Fruit fly (Drosophila melanogaster) whole organism, embryonic: ENCODE data around the gene CG1136.

Experiments
- Asciz ChIP-seq: fragments of 200-800 bp; sonication (Bioruptor generic); optimal IDR thresholded peaks from 2 replicates; lab custom pipeline; 2017; ENCODE audit warnings: missing biosample characterization, mild to moderate bottlenecking, missing genetic modification characterization, missing genetic modification reagents
- Atf6 ChIP-seq: fragments of 200-800 bp; sonication (Bioruptor generic); IDR thresholded peaks from 2 replicates; pipeline ENCODE4 v1.3.6; 2022; ENCODE audit warnings: missing biosample characterization, missing genetic modification characterization
- CG10321 ChIP-seq: fragments of 200-800 bp; sonication (Bioruptor generic); IDR thresholded peaks from 2 replicates; pipeline ENCODE4 v1.3.6; 2022; ENCODE audit warnings: missing biosample characterization, missing genetic modification characterization
- CG11398 ChIP-seq: fragments of 200-800 bp; sonication (Bioruptor generic); optimal IDR thresholded peaks from 2 replicates; lab custom pipeline; 2016; ENCODE audit warnings: missing biosample characterization, missing genetic modification characterization
- CG12071 ChIP-seq: fragments of 200-800 bp; sonication (Bioruptor generic); optimal IDR thresholded peaks from 3 replicates; lab custom pipeline; 2018; ENCODE audit warnings: missing biosample characterization, mild to moderate bottlenecking, missing genetic modification characterization
- CG1647 ChIP-seq: fragments of 200-800 bp; sonication (Bioruptor generic); optimal IDR thresholded peaks from 3 replicates; lab custom pipeline; 2016; ENCODE audit warnings: missing biosample characterization, missing genetic modification characterization
- CG17568 ChIP-seq: fragments of 200-800 bp; sonication (Bioruptor generic); optimal IDR thresholded peaks from 2 replicates; lab custom pipeline; 2018; ENCODE audit warnings: missing biosample characterization, mild to moderate bottlenecking, missing genetic modification characterization, moderate library complexity
- CG1792 ChIP-seq: fragments of 200-800 bp; sonication (Bioruptor generic); optimal IDR thresholded peaks from 2 replicates; lab custom pipeline; 2016; ENCODE audit warnings: missing biosample characterization, missing genetic modification characterization
- CG18599 ChIP-seq: fragments of 200-800 bp; sonication (Bioruptor generic); optimal IDR thresholded peaks from 3 replicates; lab custom pipeline; 2017; ENCODE audit warnings: missing biosample characterization, missing genetic modification characterization, mild to moderate bottlenecking, moderate library complexity, missing genetic modification reagents
- CG2120 ChIP-seq: fragments of 200-800 bp; sonication (Bioruptor generic); optimal IDR thresholded peaks from 3 replicates; lab custom pipeline; 2016; ENCODE audit warnings: missing biosample characterization, missing genetic modification characterization
- CG2199 ChIP-seq: fragments of 200-800 bp; sonication (Bioruptor generic); IDR thresholded peaks from 3 replicates; pipeline ENCODE4 v1.3.6; 2022; ENCODE audit warnings: missing biosample characterization, missing genetic modification characterization
- CG3407 ChIP-seq: fragments of 200-800 bp; sonication (Bioruptor generic); optimal IDR thresholded peaks from 2 replicates; lab custom pipeline; 2018; ENCODE audit warnings: missing biosample characterization, mild to moderate bottlenecking, missing genetic modification characterization
- CG34376 ChIP-seq: fragments of 200-800 bp; sonication (Bioruptor generic); optimal IDR thresholded peaks from 2 replicates; lab custom pipeline; 2018; ENCODE audit warnings: missing biosample characterization, mild to moderate bottlenecking, missing genetic modification characterization
- CG6791 ChIP-seq: fragments of 200-800 bp; sonication (Bioruptor generic); IDR thresholded peaks from 3 replicates; pipeline ENCODE4 v1.3.6; 2022; ENCODE audit warnings: missing biosample characterization, missing genetic modification characterization; ENCODE audit not compliant: partially characterized antibody
- CG7357 ChIP-seq: fragments of 200-800 bp; sonication (Bioruptor generic); IDR thresholded peaks from 3 replicates; pipeline ENCODE4 v1.3.6; 2022; ENCODE audit warnings: missing biosample characterization, missing genetic modification characterization
- CG8478 ChIP-seq: fragments of >200 bp; optimal IDR thresholded peaks from 2 replicates; lab custom pipeline; 2018
- CG9609 ChIP-seq: fragments of 200-800 bp; sonication (Bioruptor generic); optimal IDR thresholded peaks from 3 replicates; lab custom pipeline; 2016; ENCODE audit warnings: missing biosample characterization, missing genetic modification characterization
- CHES-1-like ChIP-seq: fragments of 200-800 bp; sonication (Bioruptor generic); optimal IDR thresholded peaks from 2 replicates; lab custom pipeline; 2016; ENCODE audit warnings: missing biosample characterization, missing genetic modification characterization
- CrebB ChIP-seq: fragments of 200-800 bp; sonication (Bioruptor generic); optimal IDR thresholded peaks from 3 replicates; lab custom pipeline; 2018; ENCODE audit warnings: missing biosample characterization, mild to moderate bottlenecking, missing genetic modification characterization
- D19B ChIP-seq: fragments of 200-800 bp; sonication (Bioruptor generic); optimal IDR thresholded peaks from 2 replicates; lab custom pipeline; 2017; ENCODE audit warnings: missing biosample characterization, mild to moderate bottlenecking, missing genetic modification characterization
- Dll ChIP-seq: fragments of 200-800 bp; sonication (Bioruptor generic); IDR thresholded peaks from 4 replicates; pipeline ENCODE4 v1.3.6; 2022; ENCODE audit warnings: missing biosample characterization, missing genetic modification characterization; ENCODE audit not compliant: partially characterized antibody
- Gsc ChIP-seq: fragments of 200-800 bp; sonication (Bioruptor generic); IDR thresholded peaks from 2 replicates; pipeline ENCODE4 v1.3.6; 2022; ENCODE audit warnings: missing biosample characterization, missing genetic modification characterization
- H15 ChIP-seq: fragments of 200-800 bp; sonication (Bioruptor generic); IDR thresholded peaks from 3 replicates; pipeline ENCODE4 v1.3.6; 2022; ENCODE audit warnings: missing biosample characterization, missing genetic modification characterization
- Hmr ChIP-seq: fragments of 200-800 bp; sonication (Bioruptor generic); optimal IDR thresholded peaks from 3 replicates; lab custom pipeline; 2017; ENCODE audit warnings: mild to moderate bottlenecking, missing biosample characterization, missing genetic modification reagents, missing genetic modification characterization
- Lim3 ChIP-seq: fragments of 200-800 bp; sonication (Bioruptor generic); IDR thresholded peaks from 2 replicates; pipeline ENCODE4 v1.3.6; 2022; ENCODE audit warnings: missing biosample characterization, missing genetic modification characterization
- Lpt ChIP-seq: fragments of >200 bp; optimal IDR thresholded peaks from 2 replicates; lab custom pipeline; 2018; ENCODE audit warnings: missing biosample characterization, missing genetic modification characterization
- NC2α ChIP-seq: fragments of 200-800 bp; sonication (Bioruptor generic); optimal IDR thresholded peaks from 2 replicates; lab custom pipeline; 2016; ENCODE audit warnings: missing biosample characterization, missing genetic modification characterization
- NC2β ChIP-seq: fragments of 200-800 bp; sonication (Bioruptor generic); optimal IDR thresholded peaks from 2 replicates; lab custom pipeline; 2016; ENCODE audit warnings: missing biosample characterization, missing genetic modification characterization
- Oli ChIP-seq: fragments of 200-800 bp; sonication (Bioruptor generic); optimal IDR thresholded peaks from 2 replicates; lab custom pipeline; 2018; ENCODE audit warnings: missing biosample characterization, mild to moderate bottlenecking, missing genetic modification characterization, moderate library complexity
- Pdp1 ChIP-seq, 2 experiments: fragments of 200-800 bp; sonication (Bioruptor generic); optimal IDR thresholded peaks; 3 replicates each; lab custom pipeline; 2016; ENCODE audit warnings: missing biosample characterization in 2 of 2, missing genetic modification characterization in 2 of 2, mild to moderate bottlenecking in 1 of 2, moderate library complexity in 1 of 2
- Poxn ChIP-seq: fragments of 200-800 bp; sonication (Bioruptor generic); IDR thresholded peaks from 2 replicates; pipeline ENCODE4 v1.3.6; 2022; ENCODE audit warnings: missing biosample characterization, missing genetic modification characterization
- Ravus ChIP-seq: fragments of 200-800 bp; sonication (Bioruptor generic); IDR thresholded peaks from 2 replicates; pipeline ENCODE4 v1.3.6; 2022; ENCODE audit warnings: missing biosample characterization, missing genetic modification characterization
- bcd ChIP-seq: fragments of 200-800 bp; sonication (Bioruptor generic); optimal IDR thresholded peaks from 2 replicates; lab custom pipeline; 2017; ENCODE audit warnings: missing biosample characterization, mild to moderate bottlenecking, missing genetic modification characterization
- caup ChIP-seq: fragments of 200-800 bp; sonication (Bioruptor generic); optimal IDR thresholded peaks from 3 replicates; lab custom pipeline; 2017; ENCODE audit warnings: missing biosample characterization, mild to moderate bottlenecking, missing genetic modification characterization, moderate library complexity; ENCODE audit not compliant: severe bottlenecking
- crc ChIP-seq: fragments of 200-800 bp; sonication (Bioruptor generic); optimal IDR thresholded peaks from 2 replicates; lab custom pipeline; 2016; ENCODE audit warnings: missing biosample characterization, missing genetic modification characterization
- dan ChIP-seq: fragments of 200-800 bp; sonication (Bioruptor generic); IDR thresholded peaks from 2 replicates; pipeline ENCODE4 v1.3.6; 2022; ENCODE audit warnings: missing biosample characterization, missing genetic modification characterization
- en ChIP-seq: fragments of 200-800 bp; sonication (Bioruptor generic); optimal IDR thresholded peaks from 2 replicates; lab custom pipeline; 2016; ENCODE audit warnings: missing biosample characterization, missing genetic modification characterization
- fd102C ChIP-seq: fragments of 200-800 bp; sonication (Bioruptor generic); optimal IDR thresholded peaks from 2 replicates; lab custom pipeline; 2018; ENCODE audit warnings: missing biosample characterization, mild to moderate bottlenecking, missing genetic modification characterization, moderate library complexity
- fd64A ChIP-seq: fragments of 200-800 bp; sonication (Bioruptor generic); optimal IDR thresholded peaks from 3 replicates; lab custom pipeline; 2018; ENCODE audit warnings: missing biosample characterization, mild to moderate bottlenecking, missing genetic modification characterization
- insv ChIP-seq, 2 experiments: fragments of 200-800 bp; sonication (Bioruptor generic); optimal IDR thresholded peaks; 3 replicates each; lab custom pipeline; 2016 to 2018; ENCODE audit warnings: missing biosample characterization in 2 of 2, missing genetic modification characterization in 2 of 2
- kah ChIP-seq: fragments of 200-800 bp; sonication (Bioruptor generic); optimal IDR thresholded peaks from 2 replicates; lab custom pipeline; 2018; ENCODE audit warnings: missing biosample characterization, mild to moderate bottlenecking, missing genetic modification characterization
- scrt ChIP-seq: fragments of 200-800 bp; sonication (Bioruptor generic); optimal IDR thresholded peaks from 2 replicates; lab custom pipeline; 2018; ENCODE audit warnings: missing biosample characterization, mild to moderate bottlenecking, missing genetic modification characterization, moderate library complexity
- sens ChIP-seq: fragments of 200-800 bp; sonication (Bioruptor generic); peaks from one replicate; lab custom pipeline; 2016; ENCODE audit warnings: missing biosample characterization, missing genetic modification characterization
- seq ChIP-seq: fragments of 200-800 bp; sonication (Bioruptor generic); IDR thresholded peaks from 2 replicates; pipeline ENCODE4 v1.3.6; 2022; ENCODE audit warnings: missing biosample characterization, missing genetic modification characterization
- slp2 ChIP-seq: fragments of 200-800 bp; sonication (Bioruptor generic); optimal IDR thresholded peaks from 2 replicates; lab custom pipeline; 2016; ENCODE audit warnings: missing biosample characterization, missing genetic modification characterization
- sr ChIP-seq: fragments of 200-800 bp; sonication (Bioruptor generic); IDR thresholded peaks from 3 replicates; pipeline ENCODE4 v1.3.6; 2022; ENCODE audit warnings: missing biosample characterization, missing genetic modification characterization
- tup ChIP-seq: fragments of 200-800 bp; sonication (Bioruptor generic); optimal IDR thresholded peaks from 2 replicates; lab custom pipeline; 2016; ENCODE audit warnings: missing biosample characterization, mild to moderate bottlenecking, missing genetic modification characterization, moderate library complexity
- wor ChIP-seq: fragments of 200-800 bp; sonication (Bioruptor generic); IDR thresholded peaks from 2 replicates; pipeline ENCODE4 v1.3.6; 2022; ENCODE audit warnings: missing biosample characterization, missing genetic modification characterization
- z ChIP-seq: fragments of 200-800 bp; sonication (Bioruptor generic); IDR thresholded peaks from 3 replicates; pipeline ENCODE4 v1.3.6; 2022; ENCODE audit warnings: missing biosample characterization, missing genetic modification characterization
- zfh1 ChIP-seq: fragments of 200-800 bp; sonication (Bioruptor generic); IDR thresholded peaks from 3 replicates; pipeline ENCODE4 v1.3.6; 2022; ENCODE audit warnings: missing biosample characterization, missing genetic modification characterization

Gene CG1136

DNA sequence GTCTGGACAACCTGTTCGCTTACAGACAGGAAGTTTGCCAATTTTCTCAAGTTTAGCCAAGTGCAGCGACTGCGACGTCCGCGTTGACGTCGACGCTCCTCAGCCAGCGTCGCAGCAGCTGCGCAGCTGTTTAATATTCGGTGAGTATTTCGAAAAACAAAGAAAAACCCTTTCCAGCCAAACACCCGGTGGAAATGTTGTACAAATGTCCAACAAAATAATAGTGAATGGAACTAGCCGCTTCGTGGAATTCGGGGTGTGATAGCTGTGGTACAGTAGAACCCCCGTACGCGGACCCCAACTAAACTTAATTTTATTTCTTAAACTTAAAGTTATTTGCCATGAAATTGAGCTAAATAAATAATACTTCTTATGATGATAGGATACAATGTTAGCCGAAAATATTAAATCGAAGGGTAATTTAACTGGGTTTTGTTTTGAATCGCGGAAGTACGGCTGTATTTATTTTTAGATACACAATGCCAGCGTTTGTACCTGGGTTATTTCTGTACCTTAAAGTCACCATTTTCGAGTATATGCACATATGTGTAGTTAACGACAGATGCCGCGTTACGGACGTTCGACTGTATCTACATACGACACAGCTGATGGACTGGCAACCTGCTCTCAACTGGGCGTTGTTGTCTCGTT, 62.6 kb downstream of the CG1136 start (continued):
- peak in 1 of 2 experiments; percentile 26 for TF ChIP-seq insv (GFP tag; optimal IDR thresholded peaks at IDR 0.05; lab: Kevin White, UChicago)
- TF ChIP-seq CG1647 (GFP tag; lab: Kevin White, UChicago), result peak; percentile 64
- no peak for TF ChIP-seq fd102C (GFP tag; lab: Kevin White, UChicago)
- TF ChIP-seq crc, result peak; percentile 74
- peak; percentile 74 for TF ChIP-seq CG18599 (GFP tag; lab: Kevin White, UChicago)
- TF ChIP-seq slp2 (GFP tag; lab: Kevin White, UChicago), result peak; percentile 61
- TF ChIP-seq en (GFP tag; lab: Kevin White, UChicago), result no peak
- peak; percentile 68 for TF ChIP-seq CG17568
- no peak for TF ChIP-seq Poxn (GFP tag; lab: Robert Waterston, UW)
- peak; percentile 73 for TF ChIP-seq Asciz (GFP tag; lab: Kevin White, UChicago)
- peak; percentile 9 for TF ChIP-seq tup
- TF ChIP-seq fd64A, result peak; percentile 5
- peak; percentile 60 for TF ChIP-seq D19B (GFP tag; lab: Kevin White, UChicago)
- TF ChIP-seq sens (GFP tag; lab: Kevin White, UChicago), result peak; percentile 97
- 0 out of 3 replicates have a peak, but pooled peaks have one; percentile 28 for TF ChIP-seq H15 (GFP tag; lab: Robert Waterston, UW)
- TF ChIP-seq caup, result peak; percentile 64
- 0 out of 2 replicates have a peak, but pooled peaks have one; percentile 35 for TF ChIP-seq wor
- peak; percentile 18 for TF ChIP-seq kah (GFP tag; lab: Kevin White, UChicago)
- TF ChIP-seq CrebB (tag; lab: Kevin White, UChicago), result peak; percentile 49
- TF ChIP-seq Lim3 (GFP tag; lab: Robert Waterston, UW), result no peak; the same call in 1 of the 2 replicates
- TF ChIP-seq CG1792, result peak; percentile 38
- TF ChIP-seq Lpt (GFP tag; lab: Kevin White, UChicago), result no peak
- TF ChIP-seq NC2α (GFP tag; lab: Kevin White, UChicago), result peak; percentile 38
- no peak for TF ChIP-seq CG10321 (GFP tag; lab: Robert Waterston, UW)
- TF ChIP-seq CG6791 (GFP tag; lab: Robert Waterston, UW), result no peak
- TF ChIP-seq NC2β (GFP tag; lab: Kevin White, UChicago), result peak; percentile 47
- peak; percentile 38 for TF ChIP-seq CHES-1-like (GFP tag; lab: Kevin White, UChicago)
- TF ChIP-seq CG7357 (GFP tag; lab: Robert Waterston, UW), result peak; percentile 46; the same call in 2 of the 3 replicates
- no peak for TF ChIP-seq CG8478
- peak; percentile 35 for TF ChIP-seq CG11398 (GFP tag; lab: Kevin White, UChicago)
- peak; percentile 56 for TF ChIP-seq CG9609 (GFP tag; lab: Kevin White, UChicago)
- no peak for TF ChIP-seq Ravus (GFP tag; lab: Robert Waterston, UW)
- peak; percentile 53 to 80 for TF ChIP-seq Pdp1 (GFP tag; optimal IDR thresholded peaks at IDR 0.05; lab: Kevin White, UChicago)
- TF ChIP-seq seq (GFP tag; lab: Robert Waterston, UW), result 0 out of 2 replicates have a peak, but pooled peaks have one; percentile 30
- peak; percentile 60; the same call in 2 of the 3 replicates for TF ChIP-seq zfh1 (GFP tag; lab: Robert Waterston, UW)
- TF ChIP-seq CG2199 (GFP tag; lab: Robert Waterston, UW), result no peak
- no peak for TF ChIP-seq Gsc (GFP tag; lab: Robert Waterston, UW)
- peak; percentile 30 for TF ChIP-seq CG12071 (GFP tag; lab: Kevin White, UChicago)
- peak; percentile 22 for TF ChIP-seq CG34376
- peak; percentile 84 for TF ChIP-seq CG2120 (GFP tag; lab: Kevin White, UChicago)
- no peak for TF ChIP-seq sr (GFP tag; lab: Robert Waterston, UW)
- peak; percentile 67 for TF ChIP-seq Atf6
- TF ChIP-seq bcd, result peak; percentile 76
- peak; percentile 83 for TF ChIP-seq Oli (tag; lab: Kevin White, UChicago)
- TF ChIP-seq dan (GFP tag; lab: Robert Waterston, UW), result 0 out of 2 replicates have a peak, but pooled peaks have one; percentile 17
- TF ChIP-seq Dll (GFP tag; lab: Robert Waterston, UW), result no peak
- peak; percentile 77 for TF ChIP-seq Hmr
- no peak for TF ChIP-seq z (GFP tag; lab: Robert Waterston, UW)
- peak; percentile 40 for TF ChIP-seq scrt (GFP tag; lab: Kevin White, UChicago)
- TF ChIP-seq CG3407 (GFP tag; lab: Kevin White, UChicago), result peak; percentile 53
